Worm (Caenorhabditis elegans): ENCODE results near the gene C48B4.8.

- TF ChIP-seq ztf-29 (GFP tag; IDR thresholded peaks at IDR 0.05) (no peak), klf-2 (GFP tag; conservative IDR thresholded peaks at IDR 0.05) (no peak)
Measured at ce11 chrIII:9580039-9580891, 19.2 kb upstream of the C48B4.8 start, which contains the start of gene ced-7.

Data from whole organism, midembryonic.